Worm (Caenorhabditis elegans): ENCODE measurements around the gene fbxc-55.

ce11 chrII:3203415-3203814 lies 33.4 kb upstream of the fbxc-55 start, which contains the start of gene sri-50:
- TF ChIP-seq efl-1 (GFP tag; optimal IDR thresholded peaks at IDR 0.05) (no peak), snpc-4 (GFP tag; optimal IDR thresholded peaks at IDR 0.05) (no peak), snpc-4 (tag; optimal IDR thresholded peaks at IDR 0.05) (no peak), tbp1 (GFP tag; optimal IDR thresholded peaks at IDR 0.05) (no peak), snpc-3.4 (tag; optimal IDR thresholded peaks at IDR 0.05) (no peak), F39B2.1 (GFP tag; IDR thresholded peaks at IDR 0.05) (no peak)
